Worm (Caenorhabditis elegans) whole organism, young adult: ENCODE data around the gene C03B1.2.
A peak's percentile ranks its signal among the peaks of the same experiment; 100 is the strongest.

Experiments used
- B0019.2 ChIP-seq: fragments of 200-800 bp; sonication (Bioruptor generic); conservative IDR thresholded peaks from 2 replicates; pipeline ENCODE4 v1.3.6; 2022; ENCODE audit warnings: missing genetic modification reagents, missing genetic modification characterization, missing compliant biosample characterization
- B0261.1 ChIP-seq: sonication (generic microtip); optimal IDR thresholded peaks from 2 replicates; lab custom pipeline; 2016; ENCODE audit warnings: mild to moderate bottlenecking, missing genetic modification characterization, moderate library complexity, missing compliant biosample characterization
- B0336.3 ChIP-seq: fragments of 200-800 bp; sonication (Bioruptor generic); IDR thresholded peaks from 2 replicates; pipeline ENCODE4 v1.3.6; 2022; ENCODE audit warnings: missing genetic modification characterization, missing compliant biosample characterization
- D2030.7 ChIP-seq: fragments of 200-800 bp; sonication (Bioruptor generic); IDR thresholded peaks from 2 replicates; pipeline ENCODE4 v1.3.6; 2022; ENCODE audit warnings: missing genetic modification reagents, missing genetic modification characterization, missing compliant biosample characterization
- F10E7.11 ChIP-seq: sonication (generic microtip); optimal IDR thresholded peaks from 2 replicates; lab custom pipeline; 2017; ENCODE audit warnings: mild to moderate bottlenecking, missing genetic modification characterization, moderate library complexity, missing compliant biosample characterization
- F23B12.7 ChIP-seq: sonication (generic microtip); optimal IDR thresholded peaks from 2 replicates; lab custom pipeline; 2017; ENCODE audit warnings: missing genetic modification characterization, mild to moderate bottlenecking, missing compliant biosample characterization, antibody characterized with exemption, moderate library complexity; ENCODE audit not compliant: insufficient read depth
- F52B5.7 ChIP-seq: sonication (generic microtip); optimal IDR thresholded peaks from 2 replicates; lab custom pipeline; 2016; ENCODE audit warnings: mild to moderate bottlenecking, missing genetic modification characterization, missing compliant biosample characterization
- F55B11.4 ChIP-seq: sonication (generic microtip); optimal IDR thresholded peaks from 2 replicates; lab custom pipeline; 2016; ENCODE audit warnings: missing compliant biosample characterization, missing genetic modification characterization, borderline replicate concordance; ENCODE audit not compliant: insufficient read depth
- F57A8.1 ChIP-seq: fragments of 200-800 bp; sonication (Bioruptor generic); optimal IDR thresholded peaks from 2 replicates; lab custom pipeline; 2018; ENCODE audit warnings: mild to moderate bottlenecking, missing genetic modification characterization, moderate library complexity, missing compliant biosample characterization
- T07F8.4 ChIP-seq: sonication (generic microtip); optimal IDR thresholded peaks from 2 replicates; lab custom pipeline; 2016; ENCODE audit warnings: mild to moderate bottlenecking, missing genetic modification characterization, moderate library complexity, missing compliant biosample characterization
- Y53F4B.3 ChIP-seq: fragments of 200-800 bp; sonication (Bioruptor generic); IDR thresholded peaks from 2 replicates; pipeline ENCODE4 v1.3.6; 2022; ENCODE audit warnings: missing genetic modification reagents, missing genetic modification characterization, missing compliant biosample characterization
- Y53G8AR.9 ChIP-seq: fragments of 200-800 bp; sonication (Bioruptor generic); conservative IDR thresholded peaks from 2 replicates; pipeline ENCODE4 v1.3.6; 2022; ENCODE audit warnings: missing genetic modification reagents, missing genetic modification characterization, missing compliant biosample characterization
- aptf-3 ChIP-seq: fragments of 200-800 bp; sonication (Bioruptor generic); IDR thresholded peaks from 2 replicates; pipeline ENCODE4 v1.3.6; 2022; ENCODE audit warnings: missing genetic modification characterization, missing compliant biosample characterization
- atf-7 ChIP-seq: sonication (generic microtip); optimal IDR thresholded peaks from 2 replicates; lab custom pipeline; 2017; ENCODE audit warnings: mild to moderate bottlenecking, missing genetic modification characterization, missing compliant biosample characterization
- attf-6 ChIP-seq: fragments of 200-800 bp; sonication (Bioruptor generic); IDR thresholded peaks from 2 replicates; pipeline ENCODE4 v1.3.6; 2022; ENCODE audit warnings: missing genetic modification reagents, missing genetic modification characterization, missing compliant biosample characterization
- dpff-1 ChIP-seq: sonication (generic microtip); optimal IDR thresholded peaks from 2 replicates; lab custom pipeline; 2017; ENCODE audit warnings: mild to moderate bottlenecking, missing genetic modification characterization, missing compliant biosample characterization
- efl-1 ChIP-seq: fragments of 150-350 bp; optimal IDR thresholded peaks from 2 replicates; lab custom pipeline; 2014; ENCODE audit warnings: missing biosample characterization, missing genetic modification reagents, missing genetic modification characterization
- egrh-3 ChIP-seq: fragments of 200-800 bp; sonication (Bioruptor generic); IDR thresholded peaks from 2 replicates; pipeline ENCODE4 v1.3.6; 2022; ENCODE audit warnings: missing genetic modification reagents, missing genetic modification characterization, missing compliant biosample characterization
- ekl-4 ChIP-seq: fragments of 200-800 bp; sonication (Bioruptor generic); IDR thresholded peaks from 2 replicates; pipeline ENCODE4 v1.3.6; 2022; ENCODE audit warnings: missing genetic modification reagents, missing genetic modification characterization, missing compliant biosample characterization
- him-1 ChIP-seq: sonication (generic microtip); optimal IDR thresholded peaks from 2 replicates; lab custom pipeline; 2016; ENCODE audit warnings: missing genotype, missing genetic modification reagents, missing genetic modification characterization, missing compliant biosample characterization
- hsf-1 ChIP-seq: fragments of 200-800 bp; sonication (Bioruptor generic); IDR thresholded peaks from 2 replicates; pipeline ENCODE4 v1.3.6; 2022; ENCODE audit warnings: missing genetic modification reagents, missing genetic modification characterization, missing compliant biosample characterization
- lag-1 ChIP-seq: fragments of 200-800 bp; sonication (Bioruptor generic); IDR thresholded peaks from 2 replicates; pipeline ENCODE4 v1.3.6; 2022; ENCODE audit warnings: missing genetic modification reagents, missing genetic modification characterization, missing compliant biosample characterization
- lin-26 ChIP-seq: fragments of 200-800 bp; sonication (Bioruptor generic); IDR thresholded peaks from 2 replicates; pipeline ENCODE4 v1.3.6; 2022; ENCODE audit warnings: missing genetic modification reagents, missing genetic modification characterization, missing compliant biosample characterization
- lsy-27 ChIP-seq: sonication (generic microtip); optimal IDR thresholded peaks from 2 replicates; lab custom pipeline; 2017; ENCODE audit warnings: missing genetic modification characterization, mild to moderate bottlenecking, missing compliant biosample characterization, antibody characterized with exemption, missing genotype, borderline replicate concordance; ENCODE audit not compliant: insufficient read depth
- madf-6 ChIP-seq: fragments of 200-800 bp; sonication (Bioruptor generic); IDR thresholded peaks from 2 replicates; pipeline ENCODE4 v1.3.6; 2022; ENCODE audit warnings: missing genetic modification reagents, missing genetic modification characterization, missing compliant biosample characterization
- madf-8 ChIP-seq: fragments of 200-800 bp; sonication (Bioruptor generic); conservative IDR thresholded peaks from 2 replicates; pipeline ENCODE4 v1.3.6; 2022; ENCODE audit warnings: missing genetic modification reagents, missing genetic modification characterization, missing compliant biosample characterization
- mcd-1 ChIP-seq: fragments of 200-800 bp; sonication (Bioruptor generic); IDR thresholded peaks from 2 replicates; pipeline ENCODE4 v1.3.6; 2022; ENCODE audit warnings: missing genetic modification reagents, missing genetic modification characterization, missing compliant biosample characterization
- mel-28 ChIP-seq: sonication (generic microtip); optimal IDR thresholded peaks from 2 replicates; lab custom pipeline; 2016; ENCODE audit warnings: borderline replicate concordance, mild to moderate bottlenecking, missing genetic modification characterization, missing compliant biosample characterization
- mes-4 ChIP-seq: sonication (generic microtip); optimal IDR thresholded peaks from 2 replicates; lab custom pipeline; 2016; ENCODE audit warnings: missing genotype, missing genetic modification characterization, missing compliant biosample characterization
- mxl-1 ChIP-seq: sonication (generic microtip); optimal IDR thresholded peaks from 2 replicates; lab custom pipeline; 2016; ENCODE audit warnings: missing genetic modification characterization, missing compliant biosample characterization
- nhr-90 ChIP-seq: sonication (generic microtip); optimal IDR thresholded peaks from 2 replicates; lab custom pipeline; 2016; ENCODE audit warnings: missing genotype, mild to moderate bottlenecking, missing genetic modification characterization, missing compliant biosample characterization
- pbrm-1 ChIP-seq: fragments of 200-800 bp; sonication (Bioruptor generic); IDR thresholded peaks from 2 replicates; pipeline ENCODE4 v1.3.6; 2022; ENCODE audit warnings: missing genetic modification reagents, missing genetic modification characterization, missing compliant biosample characterization
- rec-8 ChIP-seq, 2 experiments: sonication (generic microtip); optimal IDR thresholded peaks; 2 replicates each; lab custom pipeline; 2016; ENCODE audit warnings: mild to moderate bottlenecking in 2 of 2, missing genetic modification characterization in 2 of 2, missing genetic modification reagents in 2 of 2, missing genotype in 2 of 2, missing biosample characterization in 1 of 2, missing compliant biosample characterization in 1 of 2, moderate library complexity in 1 of 2
- sdz-38 ChIP-seq: sonication (generic microtip); optimal IDR thresholded peaks from 2 replicates; lab custom pipeline; 2016; ENCODE audit warnings: missing genotype, missing genetic modification characterization, missing compliant biosample characterization
- sptf-2 ChIP-seq: fragments of 200-800 bp; sonication (Bioruptor generic); optimal IDR thresholded peaks from 2 replicates; lab custom pipeline; 2018; ENCODE audit warnings: mild to moderate bottlenecking, missing genetic modification characterization, missing compliant biosample characterization
- tbx-9 ChIP-seq: sonication (generic microtip); optimal IDR thresholded peaks from 2 replicates; lab custom pipeline; 2016; ENCODE audit warnings: borderline replicate concordance, missing genetic modification characterization, inconsistent platforms, missing compliant biosample characterization
- zfh-2 ChIP-seq: fragments of 200-800 bp; sonication (Bioruptor generic); conservative IDR thresholded peaks from 2 replicates; pipeline ENCODE4 v1.3.6; 2022; ENCODE audit warnings: missing genetic modification reagents, missing genetic modification characterization, missing compliant biosample characterization
- ztf-25 ChIP-seq: fragments of 200-800 bp; sonication (Bioruptor generic); IDR thresholded peaks from 2 replicates; pipeline ENCODE4 v1.3.6; 2022; ENCODE audit warnings: missing genetic modification reagents, missing genetic modification characterization, missing compliant biosample characterization
- ztf-26 ChIP-seq: sonication (generic microtip); optimal IDR thresholded peaks from 2 replicates; lab custom pipeline; 2017; ENCODE audit warnings: missing genetic modification characterization, missing compliant biosample characterization

Gene C03B1.2

ce11 chrX:6369717-6370116 lies at the start of gene C03B1.2:
C03B1.2 (plus strand) TSS chrX:6370017.
- TF ChIP-seq mes-4, result no peak
- TF ChIP-seq T07F8.4 (tag; lab: Kevin White, UChicago), result no peak
- no peak for TF ChIP-seq atf-7 (tag; lab: Kevin White, UChicago)
- TF ChIP-seq ekl-4, result no peak
- no peak for TF ChIP-seq tbx-9 (tag; lab: Kevin White, UChicago)

ce11 chrX:6320887-6321286 lies 48.9 kb upstream of the C03B1.2 start:
- TF ChIP-seq dpff-1 (tag; lab: Kevin White, UChicago), result no peak
- 0 out of 2 replicates have a peak, but pooled peaks have one; percentile 17 for TF ChIP-seq hsf-1 (GFP tag; lab: Robert Waterston, UW)
- TF ChIP-seq ztf-26 (tag; lab: Kevin White, UChicago), result no peak

ce11 chrX:6321380-6321779 lies 48.4 kb upstream of the C03B1.2 start:
- TF ChIP-seq D2030.7, result no peak
- TF ChIP-seq mel-28 (tag; lab: Kevin White, UChicago), result no peak
- no peak for TF ChIP-seq zfh-2 (GFP tag; lab: Robert Waterston, UW)
- TF ChIP-seq aptf-3 (GFP tag; lab: Robert Waterston, UW), result no peak
- TF ChIP-seq sdz-38, result no peak
- TF ChIP-seq ztf-25, result no peak
- no peak for TF ChIP-seq madf-8
- no peak for TF ChIP-seq mxl-1
- TF ChIP-seq, all 124 proteins: peak for 0

- TF ChIP-seq efl-1, result no peak
- TF ChIP-seq Y53G8AR.9, result no peak
Observed at ce11 chrX:6323129-6323528, 46.7 kb upstream of the C03B1.2 start, which contains the start of gene col-167. col-167 (plus strand) TSS chrX:6323488.

ce11 chrX:6324124-6324893 lies 45.5 kb upstream of the C03B1.2 start:
- peak; percentile 52 for TF ChIP-seq egrh-3 (GFP tag; lab: Robert Waterston, UW)

ce11 chrX:6326088-6326487 lies 43.7 kb upstream of the C03B1.2 start, which contains the start of gene col-168:
col-168 (plus strand) TSS chrX:6326388.
- TF ChIP-seq madf-6 (no peak), attf-6 (no peak), B0019.2 (GFP tag; lab: Robert Waterston, UW) (no peak), F57A8.1 (GFP tag; lab: Kevin White, UChicago) (no peak), F55B11.4 (no peak), Y53F4B.3 (GFP tag; lab: Robert Waterston, UW) (no peak), nhr-90 (tag; lab: Kevin White, UChicago) (no peak)

ce11 chrX:6328860-6329259 lies 41.0 kb upstream of the C03B1.2 start, which contains the start of gene col-169:
col-169 (plus strand) TSS chrX:6329160.
- TF ChIP-seq lag-1, result no peak
- TF ChIP-seq lin-26 (GFP tag; lab: Robert Waterston, UW), result no peak
- no peak for TF ChIP-seq pbrm-1 (GFP tag; lab: Robert Waterston, UW)
- TF ChIP-seq mxl-1, result no peak
- no peak for TF ChIP-seq rec-8 (tag; optimal IDR thresholded peaks at IDR 0.05; lab: Kevin White, UChicago)
- no peak for TF ChIP-seq F55B11.4
- no peak for TF ChIP-seq lsy-27 (tag; lab: Kevin White, UChicago)
- no peak for TF ChIP-seq F10E7.11 (tag; lab: Kevin White, UChicago)
- no peak for TF ChIP-seq him-1
- TF ChIP-seq B0336.3, result no peak
- no peak for TF ChIP-seq F23B12.7
- TF ChIP-seq F52B5.7 (tag; lab: Kevin White, UChicago), result no peak
- TF ChIP-seq B0261.1 (tag; lab: Kevin White, UChicago), result no peak
- no peak for TF ChIP-seq mcd-1 (GFP tag; lab: Robert Waterston, UW)
- TF ChIP-seq sptf-2 (GFP tag; lab: Kevin White, UChicago), result no peak
